Worm (Caenorhabditis elegans) whole organism, L3 larva: ENCODE results near the gene H37A05.4.

ENCODE experiments used
- lin-39 ChIP-seq: fragments of 150-350 bp; optimal IDR thresholded peaks from 2 replicates; lab custom pipeline; 2018; ENCODE audit warnings: missing biosample characterization, missing genetic modification reagents, missing genetic modification characterization
- nhr-11 ChIP-seq: fragments of 150-350 bp; optimal IDR thresholded peaks from 2 replicates; lab custom pipeline; 2014; ENCODE audit warnings: missing biosample characterization, missing genetic modification characterization
- nhr-28 ChIP-seq: fragments of 150-350 bp; optimal IDR thresholded peaks from 2 replicates; lab custom pipeline; 2014; ENCODE audit warnings: missing biosample characterization, missing genetic modification characterization
- nhr-77 ChIP-seq: fragments of 150-350 bp; optimal IDR thresholded peaks from 2 replicates; lab custom pipeline; 2014; ENCODE audit warnings: missing biosample characterization, missing genetic modification characterization
- pha-4 ChIP-seq: fragments of 150-350 bp; optimal IDR thresholded peaks from 2 replicates; lab custom pipeline; 2014; ENCODE audit warnings: missing biosample characterization, missing genetic modification reagents, missing genetic modification characterization
- snpc-4 ChIP-seq: fragments of 150-350 bp; optimal IDR thresholded peaks from 2 replicates; lab custom pipeline; 2014; ENCODE audit warnings: missing biosample characterization, missing genetic modification characterization

- no peak for TF ChIP-seq nhr-28
- no peak for TF ChIP-seq snpc-4 (tag; lab: Kevin White, UChicago)
- TF ChIP-seq pha-4 (tag; lab: Kevin White, UChicago) = no peak
- no peak for TF ChIP-seq nhr-77 (tag; lab: Kevin White, UChicago)
- TF ChIP-seq nhr-11 (tag; lab: Kevin White, UChicago) = no peak
- TF ChIP-seq lin-39 (tag; lab: Kevin White, UChicago) = no peak
Observed at ce11 chrV:13652322-13652721, 2.7 kb upstream of the H37A05.4 start.
